Fruit fly (Drosophila melanogaster): ENCODE measurements around the gene bbg.

dm6 chr3L:14552925-14553239 lies 16.8 kb upstream of the bbg start:
- TF ChIP-seq CG8478 (optimal IDR thresholded peaks at IDR 0.05) (no peak), CTCF (optimal IDR thresholded peaks at IDR 0.05) (no peak)

All from S2 (cell line).